Fruit fly (Drosophila melanogaster) S2 (cell line): ENCODE measurements around the gene CG11356.
"Not testable (repeated sequence)": the region's sequence is repeated elsewhere in the genome, so short reads cannot be mapped to it uniquely, and the experiment has no call there.

Experiments used
- CG8478 ChIP-seq: fragments of >200 bp; optimal IDR thresholded peaks from 2 replicates; lab custom pipeline; 2018
- CTCF ChIP-seq, 2 experiments: fragments of >200 bp; optimal IDR thresholded peaks; 2 replicates each; lab custom pipeline; 2018

Gene CG11356

DNA sequence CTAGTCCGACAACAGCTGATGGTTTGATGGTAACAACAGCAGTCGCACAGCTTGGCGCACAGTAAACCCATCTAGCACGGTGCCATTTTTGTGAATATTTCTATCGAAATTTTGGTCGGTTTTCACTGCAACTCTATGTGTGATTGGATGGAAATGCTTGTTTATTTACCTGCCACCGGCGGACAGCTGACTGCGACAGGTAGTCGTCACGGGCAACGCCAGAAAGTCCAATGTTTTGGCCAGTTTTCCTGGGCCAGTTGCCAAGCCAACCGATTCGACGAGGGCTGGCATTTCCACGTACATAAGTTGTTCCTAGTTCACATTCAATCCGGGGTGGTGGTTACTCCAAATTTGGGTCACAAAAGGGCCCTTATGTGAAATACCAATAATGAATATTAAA lies at the start of gene CG11356:
Gene CG11356, minus strand, starts transcription at position 101 of the 400 bp plus-strand sequence.
- no peak for TF ChIP-seq CG8478 (lab: Kevin White, UChicago)
- TF ChIP-seq CTCF (optimal IDR thresholded peaks at IDR 0.05; lab: Kevin White, UChicago): no peak

DNA sequence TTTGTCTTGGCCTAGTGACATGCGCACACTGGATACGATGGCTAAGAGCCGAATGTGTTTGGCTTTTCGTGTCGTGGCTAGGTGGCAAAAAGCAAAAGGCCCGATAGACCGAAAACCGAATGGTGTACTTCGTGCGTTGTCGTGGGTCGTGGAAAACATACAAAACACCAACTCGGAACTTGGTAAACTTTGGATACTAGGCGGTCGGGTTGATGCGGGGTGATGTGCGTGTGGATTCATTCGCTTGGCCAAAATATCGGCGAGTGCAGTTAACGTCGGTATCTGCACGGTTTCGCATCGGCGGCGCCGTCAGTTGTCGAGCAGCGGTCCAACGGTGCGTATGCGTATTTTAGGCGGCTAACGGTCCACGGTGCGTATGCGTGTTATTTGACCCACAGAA lies 24.4 kb upstream of the CG11356 start:
- no peak for TF ChIP-seq CG8478 (lab: Kevin White, UChicago)

DNA sequence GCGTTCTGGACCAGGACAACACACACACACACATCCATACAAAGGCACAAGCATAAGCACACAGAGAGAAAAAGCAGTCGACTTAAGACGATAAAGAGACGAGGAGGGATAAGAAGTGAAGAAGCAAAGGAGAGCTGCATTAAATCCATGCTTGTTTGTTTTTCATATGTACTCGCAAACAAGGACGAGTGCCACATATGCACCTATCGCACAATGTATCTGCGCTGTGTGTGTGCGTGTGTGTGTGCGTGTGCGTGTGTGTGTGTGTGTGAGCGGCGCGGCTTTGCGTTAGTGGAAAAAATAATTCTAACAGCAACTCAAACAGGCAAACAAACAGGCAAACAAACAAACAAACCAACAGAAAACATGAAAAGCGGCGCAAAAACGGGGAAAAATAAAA lies 15.7 kb upstream of the CG11356 start:
- no peak for TF ChIP-seq CG8478 (lab: Kevin White, UChicago)
- no peak for TF ChIP-seq CTCF (optimal IDR thresholded peaks at IDR 0.05; lab: Kevin White, UChicago)

- TF ChIP-seq CTCF (optimal IDR thresholded peaks at IDR 0.05; lab: Kevin White, UChicago) (no peak), CG8478 (lab: Kevin White, UChicago) (no peak)
Measured at dm6 chrX:12106900-12107299, 3.3 kb upstream of the CG11356 start, which contains the start of gene CG2750. CG2750 (plus strand) TSS chrX:12107200.

dm6 chrX:12104219-12104618 lies 579 bp upstream of the CG11356 start:
- peak in 1 of 2 experiments; percentile 54 for TF ChIP-seq CTCF (optimal IDR thresholded peaks at IDR 0.05; lab: Kevin White, UChicago)
- no peak for TF ChIP-seq CG8478 (lab: Kevin White, UChicago)

DNA sequence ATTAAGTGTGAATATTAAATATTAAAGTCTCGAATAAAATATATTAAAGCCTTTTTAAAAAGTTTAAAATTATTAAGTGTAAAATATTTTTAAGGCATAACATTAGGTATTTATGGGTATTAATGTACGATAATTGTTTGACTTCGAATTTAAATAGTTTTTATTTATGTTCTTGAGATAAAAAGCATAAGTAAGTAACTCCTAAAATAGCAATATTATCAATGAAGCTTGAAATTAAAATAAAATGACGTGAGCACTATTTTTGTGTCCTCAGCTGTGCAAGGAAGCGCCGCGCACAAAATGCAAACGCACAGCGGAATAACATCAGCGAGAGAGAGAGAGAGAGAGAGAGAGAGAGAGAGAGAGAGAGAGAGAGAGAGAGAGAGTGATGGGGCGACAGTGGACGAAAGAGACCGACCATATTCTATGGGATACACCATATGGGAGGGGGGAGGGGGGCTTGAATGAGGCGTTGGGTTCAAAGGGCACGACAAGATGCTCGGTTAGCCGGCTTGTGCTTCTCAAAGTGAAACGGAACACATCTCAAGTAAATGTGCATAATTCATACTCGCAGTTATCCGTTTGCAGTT lies 13.3 kb downstream of the CG11356 start:
- TF ChIP-seq CTCF (optimal IDR thresholded peaks at IDR 0.05; lab: Kevin White, UChicago) (no peak), CG8478 (lab: Kevin White, UChicago) (no peak)

DNA sequence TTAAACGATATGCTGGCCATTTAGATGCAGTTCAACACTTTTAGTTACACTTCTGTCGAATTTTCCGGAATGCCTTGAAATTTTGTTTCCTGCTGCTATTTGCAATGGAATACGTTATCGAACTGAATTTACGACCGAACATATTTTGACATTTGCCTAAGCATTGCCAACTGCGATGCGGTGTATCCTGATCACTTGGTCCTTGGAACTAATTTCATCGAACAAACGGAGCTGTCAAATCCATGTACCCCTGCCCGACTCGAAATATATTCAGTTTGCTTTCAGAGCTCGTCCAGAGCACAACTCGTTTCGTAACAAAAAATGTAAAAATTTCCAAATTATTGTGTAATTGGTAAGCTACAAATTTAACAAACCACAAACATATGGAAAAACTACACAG lies 16.7 kb downstream of the CG11356 start, which contains the start of gene CG15734:
Gene CG15734, minus strand, starts transcription at position 101 of the 400 bp plus-strand sequence.
- TF ChIP-seq CTCF (optimal IDR thresholded peaks at IDR 0.05; lab: Kevin White, UChicago); CG8478 (lab: Kevin White, UChicago): not testable (repeated sequence)

dm6 chrX:12085694-12086093 lies 17.9 kb downstream of the CG11356 start:
- TF ChIP-seq CG8478 (lab: Kevin White, UChicago) (no peak), CTCF (optimal IDR thresholded peaks at IDR 0.05; lab: Kevin White, UChicago) (no peak)

dm6 chrX:12084406-12084805 lies 19.2 kb downstream of the CG11356 start:
- TF ChIP-seq CG8478 (lab: Kevin White, UChicago): no peak
- TF ChIP-seq CTCF (optimal IDR thresholded peaks at IDR 0.05; lab: Kevin White, UChicago): no peak

DNA sequence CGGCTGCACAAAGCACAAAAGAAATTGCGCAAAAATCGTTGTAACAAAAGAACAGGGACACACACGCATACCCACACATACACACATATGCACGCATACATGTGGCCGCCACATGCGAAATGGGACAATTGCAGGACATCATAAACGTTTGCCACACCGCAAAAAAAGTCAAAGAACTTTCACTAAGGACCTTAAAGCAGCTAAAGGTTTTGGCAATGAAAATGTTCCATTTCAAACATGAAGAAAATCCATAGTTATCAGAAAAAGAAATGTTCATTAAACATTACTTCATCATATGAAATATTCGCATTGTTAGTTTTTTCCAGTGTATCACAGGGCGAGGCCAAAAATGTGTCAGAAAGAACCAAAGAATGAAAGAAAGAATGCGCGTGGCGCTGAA lies 21.4 kb downstream of the CG11356 start:
- no peak for TF ChIP-seq CTCF (optimal IDR thresholded peaks at IDR 0.05; lab: Kevin White, UChicago)
- TF ChIP-seq CG8478 (lab: Kevin White, UChicago): no peak

DNA sequence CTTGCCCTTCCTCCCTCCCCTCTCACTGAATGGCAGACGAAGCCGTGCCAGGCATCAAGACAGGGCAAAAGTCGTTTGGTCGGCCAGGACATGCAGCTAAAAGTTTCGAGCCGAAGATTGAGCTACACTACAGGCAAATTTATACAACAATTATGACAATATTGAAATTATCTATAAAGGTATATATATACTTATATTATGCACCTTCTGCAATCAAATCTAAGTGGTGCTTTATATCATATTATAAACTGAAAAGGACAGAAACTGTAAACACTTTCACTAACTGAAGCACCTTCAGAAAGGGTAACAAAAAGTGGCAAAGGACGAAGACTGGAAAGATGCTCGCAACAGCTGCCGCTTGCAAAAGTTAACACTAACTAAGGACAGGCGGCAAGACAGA lies 27.4 kb downstream of the CG11356 start:
- no peak for TF ChIP-seq CG8478 (lab: Kevin White, UChicago)
- no peak for TF ChIP-seq CTCF (optimal IDR thresholded peaks at IDR 0.05; lab: Kevin White, UChicago)

DNA sequence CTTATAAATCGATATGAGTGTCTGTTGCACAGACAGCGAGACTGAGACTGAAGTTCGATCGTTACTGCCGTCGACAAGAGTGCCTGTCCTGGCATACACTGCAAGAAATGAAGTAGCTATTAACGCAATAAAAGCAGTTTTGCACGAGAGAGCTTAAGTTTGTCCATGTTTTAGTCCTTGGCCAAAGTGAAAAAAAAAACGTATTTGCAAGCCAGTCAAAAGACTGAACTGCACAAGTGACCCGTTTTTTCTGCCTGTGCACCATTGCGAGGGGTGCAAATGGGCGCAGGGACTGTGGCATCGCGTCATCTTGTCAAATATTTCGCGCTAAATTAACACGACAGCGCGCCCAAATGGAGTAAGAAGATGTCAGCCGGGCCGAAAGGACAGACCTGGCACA lies 28.1 kb downstream of the CG11356 start:
- TF ChIP-seq CG8478 (lab: Kevin White, UChicago) (no peak), CTCF (optimal IDR thresholded peaks at IDR 0.05; lab: Kevin White, UChicago) (no peak)

DNA sequence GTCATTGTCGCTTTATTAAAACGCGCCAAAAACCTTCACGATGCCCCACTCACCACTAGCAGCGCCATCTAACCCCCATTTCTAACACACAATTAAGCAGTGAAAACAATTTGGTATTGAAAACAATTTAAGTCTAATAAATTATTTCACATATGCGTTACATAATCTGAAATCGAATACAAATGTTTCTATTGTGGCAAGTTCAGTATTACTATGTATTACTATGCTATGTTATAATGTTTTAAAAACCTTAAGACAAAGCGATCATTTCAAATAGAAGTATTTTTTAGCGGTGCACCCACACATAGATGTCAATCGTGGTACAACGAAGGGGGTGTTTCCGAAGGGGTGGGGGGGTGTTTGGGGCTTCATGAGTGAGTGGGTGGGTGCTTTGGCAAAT lies 30.0 kb downstream of the CG11356 start:
- TF ChIP-seq CTCF (optimal IDR thresholded peaks at IDR 0.05; lab: Kevin White, UChicago): no peak
- no peak for TF ChIP-seq CG8478 (lab: Kevin White, UChicago)

DNA sequence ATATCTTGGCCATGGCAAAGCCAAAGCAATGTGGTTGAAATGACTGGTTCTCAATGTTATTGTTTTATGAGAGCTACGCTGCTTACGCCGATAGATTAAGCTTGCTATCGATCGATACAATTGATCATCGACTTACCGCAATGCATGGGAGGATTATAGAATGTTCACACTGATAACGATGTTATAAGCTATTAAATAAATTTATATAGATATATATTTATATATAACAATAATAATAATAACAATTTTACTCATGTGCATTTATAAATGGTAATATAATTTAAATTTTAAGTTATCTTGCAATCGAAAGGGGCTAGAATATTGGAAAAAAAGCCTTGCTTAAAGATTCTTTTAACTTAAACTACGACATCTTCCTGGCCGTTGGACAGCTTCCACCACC lies 30.9 kb downstream of the CG11356 start, which contains the start of gene moon:
Gene moon, minus strand, starts transcription at position 101 of the 400 bp plus-strand sequence.
- TF ChIP-seq CG8478 (lab: Kevin White, UChicago) (no peak), CTCF (optimal IDR thresholded peaks at IDR 0.05; lab: Kevin White, UChicago) (no peak)

DNA sequence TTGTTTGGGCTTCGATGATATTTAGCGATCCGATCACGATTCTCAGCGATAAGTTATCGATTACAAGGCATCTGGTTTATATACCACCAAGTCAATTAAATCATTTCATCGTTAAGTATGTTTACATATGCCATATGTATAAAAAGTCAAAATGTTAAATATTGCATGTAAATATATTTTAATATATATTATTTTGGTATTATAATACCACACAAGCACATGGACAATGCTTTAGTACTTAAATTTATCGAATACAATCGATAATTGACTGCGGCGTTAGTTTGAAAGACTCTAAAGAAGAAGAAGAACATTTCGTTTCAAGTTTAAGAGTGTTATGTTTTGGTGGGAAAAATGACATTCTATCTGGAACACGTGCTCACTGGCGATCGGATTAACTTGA lies 33.5 kb downstream of the CG11356 start, which contains the start of gene CG34323:
Gene CG34323, plus strand, starts transcription at position 301 of the 400 bp plus-strand sequence.
- TF ChIP-seq CTCF (optimal IDR thresholded peaks at IDR 0.05; lab: Kevin White, UChicago) (no peak), CG8478 (lab: Kevin White, UChicago) (no peak)

DNA sequence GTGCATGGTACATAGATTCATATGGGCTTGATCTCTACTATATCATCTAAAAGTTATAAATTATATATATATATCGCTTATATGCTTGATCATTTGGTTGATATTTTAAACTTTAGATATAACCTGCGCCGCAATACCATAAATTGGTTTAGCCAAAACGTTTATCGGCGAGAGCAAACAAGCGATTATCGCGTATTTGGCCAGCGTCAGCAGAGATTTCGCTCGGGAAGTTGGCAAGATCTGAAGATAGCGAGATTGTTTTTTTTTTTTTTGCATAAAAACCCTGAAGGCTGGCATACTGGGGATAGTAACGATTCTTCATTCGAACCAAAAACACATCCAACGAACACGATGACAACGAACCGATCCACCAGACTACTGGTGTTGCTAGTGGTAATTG lies 44.1 kb downstream of the CG11356 start, which contains the start of gene Muc11A:
Gene Muc11A, plus strand, starts transcription at position 301 of the 400 bp plus-strand sequence.
- TF ChIP-seq CTCF (optimal IDR thresholded peaks at IDR 0.05; lab: Kevin White, UChicago): no peak
- no peak for TF ChIP-seq CG8478 (lab: Kevin White, UChicago)
